Worm (Caenorhabditis elegans) whole organism, early embryonic: Measurements from ENCODE around the gene M117.3.

Source experiments
- F13C5.2 ChIP-seq: sonication (generic microtip); optimal IDR thresholded peaks from 2 replicates; lab custom pipeline; 2017; ENCODE audit warnings: mild to moderate bottlenecking, missing genetic modification characterization, inconsistent platforms, missing compliant biosample characterization
- aly-1 ChIP-seq: sonication (generic microtip); optimal IDR thresholded peaks from 2 replicates; lab custom pipeline; 2016; ENCODE audit warnings: missing genetic modification characterization, missing compliant biosample characterization
- ama-1 ChIP-seq: fragments of 150-350 bp; optimal IDR thresholded peaks from 2 replicates; lab custom pipeline; 2014
- sea-1 ChIP-seq: fragments of 200-800 bp; sonication (Bioruptor generic); conservative IDR thresholded peaks from 2 replicates; pipeline ENCODE4 v1.3.6; 2022; ENCODE audit warnings: missing genetic modification characterization, missing compliant biosample characterization

DNA sequence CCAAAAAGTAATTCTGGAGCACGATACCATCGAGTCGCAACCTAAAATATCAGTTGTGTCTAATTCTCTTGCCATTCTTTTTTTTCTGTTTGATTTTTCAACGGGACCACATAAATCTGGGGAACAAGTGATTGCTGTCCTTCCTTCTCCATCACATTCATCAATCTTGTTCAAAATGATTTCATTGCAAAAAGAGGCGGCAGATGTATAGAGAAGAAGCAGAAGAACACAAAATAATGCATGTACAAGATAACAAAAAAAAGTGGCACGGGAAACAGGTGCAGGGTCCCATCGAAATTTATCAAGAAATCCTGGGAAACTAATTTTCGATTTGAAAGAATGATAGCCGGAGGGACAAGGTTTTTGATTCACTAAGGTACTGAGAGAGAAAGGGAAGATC, 22.8 kb upstream of the M117.3 start:
- no peak for TF ChIP-seq ama-1 (lab: Kevin White, UChicago)
- TF ChIP-seq aly-1 (tag; lab: Kevin White, UChicago), result no peak
- TF ChIP-seq F13C5.2, result no peak
- no peak for TF ChIP-seq sea-1 (GFP tag; lab: Robert Waterston, UW)
